Fruit fly (Drosophila melanogaster) Kc167 (cell line): ENCODE results near the gene nmdyn-D6.

Experiments
- Myc ChIP-seq: fragments of >200 bp; optimal IDR thresholded peaks from 2 replicates; lab custom pipeline; 2017; ENCODE audit warnings: missing external identifiers
- Sin3A ChIP-seq: fragments of >200 bp; optimal IDR thresholded peaks from 2 replicates; lab custom pipeline; 2018; ENCODE audit warnings: missing external identifiers
- h ChIP-seq: fragments of >200 bp; optimal IDR thresholded peaks from 3 replicates; lab custom pipeline; 2018; ENCODE audit warnings: missing external identifiers
- insv ChIP-seq: fragments of >200 bp; optimal IDR thresholded peaks from 3 replicates; lab custom pipeline; 2018; ENCODE audit warnings: missing external identifiers
- psq ChIP-seq: fragments of >200 bp; optimal IDR thresholded peaks from 2 replicates; lab custom pipeline; 2017; ENCODE audit warnings: missing external identifiers
- ttk ChIP-seq: sonication (Bioruptor generic); optimal IDR thresholded peaks from 2 replicates; lab custom pipeline; 2017; ENCODE audit warnings: missing external identifiers

nmdyn-D6 gene

DNA sequence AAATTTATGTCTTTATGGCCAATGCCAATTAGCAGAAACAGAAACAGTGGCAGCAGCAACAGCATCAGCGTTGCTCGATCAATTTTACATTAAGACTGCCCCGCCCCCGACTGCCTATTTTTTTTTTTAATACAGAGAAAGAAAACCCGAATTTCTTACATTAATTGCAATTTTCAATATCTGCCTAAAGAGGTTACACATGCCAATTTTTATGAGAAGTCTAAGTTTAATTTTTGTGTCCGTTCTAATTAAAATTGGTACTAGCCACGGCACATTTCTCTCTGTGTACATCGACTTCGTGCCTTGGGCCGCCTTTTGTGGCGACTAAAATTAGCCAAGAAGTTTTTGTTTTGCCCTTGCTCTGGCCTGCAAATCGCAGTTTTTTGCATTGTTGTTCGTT is 23.4 kb downstream of the nmdyn-D6 start:
- no peak for TF ChIP-seq psq (lab: Kevin White, UChicago)
- TF ChIP-seq Myc (lab: Kevin White, UChicago) = no peak
- TF ChIP-seq ttk (lab: Kevin White, UChicago) = no peak

DNA sequence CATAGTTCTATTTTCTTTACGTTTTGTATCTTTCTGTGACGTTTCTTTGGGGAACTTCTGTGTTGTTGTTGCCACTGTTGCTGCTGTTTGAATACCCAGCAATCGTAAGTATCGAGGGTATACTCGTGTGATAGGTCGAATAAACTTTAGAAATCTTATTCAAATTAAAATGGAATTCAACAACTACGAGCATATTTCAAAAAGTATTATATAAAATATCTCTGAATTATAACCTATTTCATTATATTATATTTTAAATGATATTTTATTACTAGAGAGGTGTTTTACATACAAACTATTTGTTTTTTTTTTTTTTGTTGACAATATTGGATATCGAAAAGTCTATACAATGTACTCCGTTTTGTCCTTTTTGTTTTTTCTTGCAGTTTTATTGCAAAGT is 25.7 kb downstream of the nmdyn-D6 start:
- TF ChIP-seq Sin3A (lab: Kevin White, UChicago) (no peak), ttk (lab: Kevin White, UChicago) (no peak), insv (lab: Kevin White, UChicago) (no peak), Myc (lab: Kevin White, UChicago) (no peak), psq (lab: Kevin White, UChicago) (no peak)

DNA sequence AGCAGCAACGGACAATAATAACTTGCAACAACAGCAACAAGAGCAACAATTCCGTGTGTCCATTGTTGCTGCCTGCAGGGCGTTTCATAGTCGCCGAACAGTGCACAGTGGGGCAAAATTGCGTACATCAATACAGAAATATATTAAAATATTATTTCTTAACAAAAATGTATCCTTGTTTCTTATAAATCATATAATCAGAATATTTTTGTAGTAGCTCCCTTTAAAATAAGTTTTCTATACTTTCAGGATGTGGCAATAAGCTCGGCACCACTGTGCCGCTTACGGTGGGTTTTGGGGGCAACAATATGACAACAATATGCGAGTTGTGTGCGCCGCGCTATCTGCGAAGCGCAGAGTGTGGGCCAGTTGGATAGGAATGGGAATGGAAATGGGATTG is 28.8 kb downstream of the nmdyn-D6 start:
- TF ChIP-seq psq (lab: Kevin White, UChicago) (no peak), h (no peak), ttk (lab: Kevin White, UChicago) (no peak), insv (lab: Kevin White, UChicago) (no peak), Myc (lab: Kevin White, UChicago) (no peak), Sin3A (lab: Kevin White, UChicago) (no peak)

DNA sequence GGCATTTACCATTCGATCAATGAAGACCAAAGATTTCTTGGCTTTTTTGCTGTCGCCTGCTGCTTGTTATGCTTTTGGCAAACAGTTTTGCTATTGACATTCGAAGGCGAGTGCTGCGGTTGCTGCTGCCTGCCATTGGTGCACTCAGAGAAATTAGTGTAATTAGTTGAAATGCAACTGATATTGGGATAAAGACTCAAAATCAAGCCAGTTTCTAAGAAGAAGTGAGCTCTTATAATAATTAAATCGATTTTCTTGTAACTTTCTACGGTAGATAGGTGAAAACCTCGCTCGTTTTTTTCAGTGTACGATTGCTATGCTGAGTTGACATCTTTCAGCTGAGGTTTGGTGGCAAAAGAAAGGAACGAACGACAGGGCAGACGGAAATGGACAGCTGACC is 38.0 kb downstream of the nmdyn-D6 start:
- TF ChIP-seq psq (lab: Kevin White, UChicago) (no peak), insv (lab: Kevin White, UChicago) (no peak), h (no peak), Sin3A (lab: Kevin White, UChicago) (no peak), Myc (lab: Kevin White, UChicago) (no peak), ttk (lab: Kevin White, UChicago) (no peak)

DNA sequence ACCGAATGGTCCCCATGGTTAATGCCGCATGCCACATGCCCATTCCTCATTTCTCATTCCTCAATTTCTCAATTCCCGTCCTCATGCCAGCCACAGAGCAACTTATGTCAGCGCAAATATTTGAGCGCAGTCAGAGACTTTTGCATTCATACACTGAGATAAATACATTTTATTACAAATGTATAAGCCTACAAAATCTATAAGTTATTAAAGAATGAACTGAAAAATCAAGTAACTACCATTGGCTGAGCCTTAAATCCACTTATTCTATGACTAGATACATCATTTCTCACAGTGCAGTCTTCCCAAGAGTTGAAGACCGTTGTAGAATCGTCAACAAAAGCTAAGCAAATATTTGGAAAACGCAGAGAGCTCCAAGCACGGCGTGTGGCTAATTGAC is 38.7 kb downstream of the nmdyn-D6 start:
- TF ChIP-seq Sin3A (lab: Kevin White, UChicago) = no peak
- TF ChIP-seq ttk (lab: Kevin White, UChicago) = no peak
- TF ChIP-seq Myc (lab: Kevin White, UChicago) = no peak
- TF ChIP-seq psq (lab: Kevin White, UChicago) = no peak
- TF ChIP-seq insv (lab: Kevin White, UChicago) = no peak
- no peak for TF ChIP-seq h

DNA sequence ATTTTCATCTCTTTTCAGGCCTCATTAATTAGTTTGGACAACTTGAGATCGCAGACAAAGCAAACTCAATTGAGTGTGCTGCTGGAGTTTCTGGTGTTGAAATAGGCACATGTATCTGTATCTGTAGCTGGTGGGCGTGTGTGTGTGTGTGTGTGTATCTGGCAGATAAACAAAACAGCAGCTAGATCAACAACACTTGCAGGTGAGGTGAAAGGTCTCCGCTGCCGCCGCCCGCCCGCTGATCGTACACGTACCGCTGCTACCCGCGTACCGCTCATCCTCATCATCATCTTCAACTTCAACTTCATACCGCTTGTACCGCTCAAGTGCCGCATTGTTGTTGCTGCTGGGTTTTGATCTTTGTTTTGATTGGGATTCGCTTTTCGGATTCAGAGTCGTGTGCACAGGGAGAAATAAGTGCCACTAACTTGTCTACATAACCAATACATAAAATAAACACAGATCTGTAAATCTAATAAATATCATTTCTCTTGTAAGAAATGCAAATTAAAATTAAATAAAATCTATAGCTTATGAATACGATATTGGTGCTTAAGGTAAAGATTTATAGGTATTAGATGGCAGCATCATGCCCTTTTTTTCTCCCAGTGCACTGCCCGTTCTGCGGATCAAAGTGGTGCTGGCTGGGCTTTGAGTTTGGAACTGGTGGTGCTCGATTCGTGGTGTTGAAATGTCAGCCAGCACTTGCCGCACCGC is 43.8 kb downstream of the nmdyn-D6 start:
- TF ChIP-seq Myc (lab: Kevin White, UChicago) (no peak), h (no peak), psq (lab: Kevin White, UChicago) (no peak), insv (lab: Kevin White, UChicago) (no peak), Sin3A (lab: Kevin White, UChicago) (no peak), ttk (lab: Kevin White, UChicago) (no peak)

DNA sequence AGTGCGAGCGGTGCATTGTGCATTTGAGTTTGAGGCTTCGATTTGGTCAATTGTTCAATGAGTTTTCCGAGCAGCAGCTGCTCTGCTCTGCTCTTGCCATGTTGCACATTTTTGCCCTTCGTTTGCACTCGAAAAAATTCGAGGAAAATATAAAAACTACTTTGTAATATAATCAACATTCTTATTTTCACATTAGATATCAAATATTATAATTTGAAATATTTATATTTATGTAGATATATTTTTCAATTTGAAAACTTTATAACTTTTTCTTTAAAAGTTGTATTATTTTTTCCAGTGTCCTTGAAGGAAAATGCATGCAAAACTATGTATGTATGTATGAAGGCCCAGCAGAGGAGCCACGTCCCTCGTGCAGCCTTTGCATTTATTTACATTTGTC is 45.9 kb downstream of the nmdyn-D6 start:
- no peak for TF ChIP-seq Sin3A (lab: Kevin White, UChicago)
- no peak for TF ChIP-seq Myc (lab: Kevin White, UChicago)

DNA sequence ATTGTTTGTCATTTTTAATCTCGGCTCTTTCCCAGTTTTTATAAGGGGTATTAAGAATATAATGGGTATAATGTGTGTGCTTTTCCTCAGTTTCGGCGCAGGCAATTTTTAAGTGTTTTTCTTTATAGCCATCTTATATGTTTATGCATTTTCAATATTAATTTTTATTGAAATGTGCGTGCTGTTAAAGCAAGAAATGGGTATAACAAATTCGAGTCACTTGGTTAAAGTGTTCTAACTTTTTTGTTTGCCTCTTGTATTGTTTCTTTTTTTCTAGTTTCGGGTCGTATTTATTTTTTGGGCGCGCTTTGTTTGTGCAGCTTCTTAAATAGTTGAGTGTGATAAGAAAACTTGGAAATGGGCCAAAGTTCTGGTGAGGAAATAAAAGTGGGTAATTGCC is 49.7 kb downstream of the nmdyn-D6 start:
- TF ChIP-seq psq (lab: Kevin White, UChicago) (no peak), Sin3A (lab: Kevin White, UChicago) (no peak), h (no peak), insv (lab: Kevin White, UChicago) (no peak), ttk (lab: Kevin White, UChicago) (no peak), Myc (lab: Kevin White, UChicago) (no peak)
